Fruit fly (Drosophila melanogaster) whole organism, wandering third instar larva: ENCODE results near the gene Mvd.

Source experiments
- CG32264 ChIP-seq: fragments of 200-800 bp; sonication (Bioruptor generic); optimal IDR thresholded peaks from 2 replicates; lab custom pipeline; 2016; ENCODE audit warnings: missing biosample characterization, missing genetic modification characterization
- CG9705 ChIP-seq: fragments of 200-800 bp; sonication (Bioruptor generic); optimal IDR thresholded peaks from 2 replicates; lab custom pipeline; 2018; ENCODE audit warnings: missing biosample characterization, mild to moderate bottlenecking, missing genetic modification characterization
- Dfd ChIP-seq: fragments of >200 bp; optimal IDR thresholded peaks from 2 replicates; lab custom pipeline; 2017; ENCODE audit warnings: missing biosample characterization, missing genetic modification characterization
- Dif ChIP-seq: fragments of 200-275, 200-300 bp; sonication (Bioruptor generic); optimal IDR thresholded peaks from 2 replicates; lab custom pipeline; 2018; ENCODE audit warnings: missing biosample characterization, missing genetic modification characterization; ENCODE audit not compliant: partially characterized antibody
- GATAd ChIP-seq: sonication (Bioruptor generic); optimal IDR thresholded peaks from 2 replicates; lab custom pipeline; 2016; ENCODE audit warnings: missing biosample characterization, missing genetic modification characterization
- HLH106 ChIP-seq: fragments of 200-800 bp; optimal IDR thresholded peaks from 3 replicates; lab custom pipeline; 2019; ENCODE audit warnings: missing biosample characterization, mild to moderate bottlenecking, missing genetic modification characterization, moderate library complexity
- Hnf4 ChIP-seq: fragments of 200-800 bp; sonication (Bioruptor generic); optimal IDR thresholded peaks from 2 replicates; lab custom pipeline; 2016; ENCODE audit warnings: missing biosample characterization, mild to moderate bottlenecking, missing genetic modification characterization
- Hr78 ChIP-seq: fragments of >200 bp; optimal IDR thresholded peaks from 2 replicates; lab custom pipeline; 2017; ENCODE audit warnings: missing biosample characterization, missing genetic modification characterization
- Hr83 ChIP-seq: fragments of 200-300 bp; sonication (Bioruptor generic); optimal IDR thresholded peaks from 2 replicates; lab custom pipeline; 2016; ENCODE audit warnings: missing biosample characterization, mild to moderate bottlenecking, missing genetic modification characterization, moderate library complexity; ENCODE audit not compliant: poor library complexity, severe bottlenecking
- Mio ChIP-seq: sonication (Bioruptor generic); optimal IDR thresholded peaks from 2 replicates; lab custom pipeline; 2016; ENCODE audit warnings: missing biosample characterization, missing genetic modification characterization
- N ChIP-seq: fragments of >200 bp; optimal IDR thresholded peaks from 2 replicates; lab custom pipeline; 2018; ENCODE audit warnings: missing biosample characterization, missing external identifiers, missing genetic modification characterization
- OdsH ChIP-seq: fragments of 200-800 bp; sonication (Bioruptor generic); optimal IDR thresholded peaks from 2 replicates; lab custom pipeline; 2016; ENCODE audit warnings: missing biosample characterization, mild to moderate bottlenecking, missing genetic modification characterization
- Rel ChIP-seq, 2 experiments: fragments of 200-800 bp; sonication (Bioruptor generic) in 1 of 2; optimal IDR thresholded peaks; 2 replicates in 1 of 2; 3 replicates in 1 of 2; lab custom pipeline; 2016 to 2019; ENCODE audit warnings: mild to moderate bottlenecking in 2 of 2, missing biosample characterization in 2 of 2, missing genetic modification characterization in 2 of 2, moderate library complexity in 1 of 2
- Sp1 ChIP-seq: fragments of 200-800 bp; sonication (Bioruptor generic); optimal IDR thresholded peaks from 3 replicates; lab custom pipeline; 2019; ENCODE audit warnings: missing biosample characterization, mild to moderate bottlenecking, missing genetic modification characterization, moderate library complexity
- Vsx2 ChIP-seq: fragments of 200-300, 225-300 bp; sonication (Bioruptor generic); optimal IDR thresholded peaks from 2 replicates; lab custom pipeline; 2018; ENCODE audit warnings: missing biosample characterization, missing genetic modification characterization; ENCODE audit not compliant: partially characterized antibody
- br ChIP-seq: fragments of 200-800 bp; sonication (Bioruptor generic); optimal IDR thresholded peaks from 2 replicates; lab custom pipeline; 2016; ENCODE audit warnings: missing biosample characterization, missing genetic modification characterization
- brk ChIP-seq: fragments of 200-800 bp; sonication (Bioruptor generic); optimal IDR thresholded peaks from 2 replicates; lab custom pipeline; 2016; ENCODE audit warnings: missing biosample characterization, mild to moderate bottlenecking, missing genetic modification characterization
- dl ChIP-seq, 2 experiments: fragments of 175-275, 200-275 bp in 1 of 2; fragments of 200-275 bp in 1 of 2; sonication (Bioruptor generic); optimal IDR thresholded peaks; lab custom pipeline; 2018; ENCODE audit warnings: mild to moderate bottlenecking in 2 of 2, missing biosample characterization in 2 of 2, missing genetic modification characterization in 2 of 2, moderate library complexity in 2 of 2; ENCODE audit not compliant: partially characterized antibody in 2 of 2, insufficient read depth in 1 of 2
- dmrt93B ChIP-seq: fragments of 200-800 bp; sonication (Bioruptor generic); optimal IDR thresholded peaks from 2 replicates; lab custom pipeline; 2018; ENCODE audit warnings: missing biosample characterization, mild to moderate bottlenecking, missing genetic modification characterization
- ey ChIP-seq: fragments of 200-800 bp; sonication (Bioruptor generic); optimal IDR thresholded peaks from 2 replicates; lab custom pipeline; 2016; ENCODE audit warnings: missing biosample characterization, missing genetic modification characterization
- foxo ChIP-seq, 2 experiments: fragments of 200-800 bp; sonication (Bioruptor generic); optimal IDR thresholded peaks; 2 replicates in 1 of 2; 3 replicates in 1 of 2; lab custom pipeline; 2016 to 2017; ENCODE audit warnings: missing biosample characterization in 2 of 2, missing genetic modification characterization in 2 of 2
- fru ChIP-seq: fragments of 200-800 bp; sonication (Bioruptor generic); optimal IDR thresholded peaks from 3 replicates; lab custom pipeline; 2016; ENCODE audit warnings: missing biosample characterization, mild to moderate bottlenecking, missing genetic modification characterization
- h ChIP-seq: fragments of 200-800 bp; sonication (Bioruptor generic); optimal IDR thresholded peaks from 3 replicates; lab custom pipeline; 2016; ENCODE audit warnings: missing biosample characterization, mild to moderate bottlenecking, missing genetic modification characterization
- lola ChIP-seq: fragments of >200 bp; optimal IDR thresholded peaks from 2 replicates; lab custom pipeline; 2017; ENCODE audit warnings: missing biosample characterization, missing genetic modification characterization
- psq ChIP-seq: fragments of 200-800 bp; sonication (Bioruptor generic); optimal IDR thresholded peaks from 3 replicates; lab custom pipeline; 2017; ENCODE audit warnings: missing biosample characterization, mild to moderate bottlenecking, missing genetic modification characterization, moderate library complexity
- rgr ChIP-seq: fragments of 200-800 bp; sonication (Bioruptor generic); optimal IDR thresholded peaks from 3 replicates; lab custom pipeline; 2016; ENCODE audit warnings: missing biosample characterization, mild to moderate bottlenecking, missing genetic modification characterization
- sv ChIP-seq: fragments of 200-800 bp; sonication (Bioruptor generic); optimal IDR thresholded peaks from 3 replicates; lab custom pipeline; 2016; ENCODE audit warnings: missing biosample characterization, missing genetic modification characterization
- tai ChIP-seq: sonication (Bioruptor generic); optimal IDR thresholded peaks from 2 replicates; lab custom pipeline; 2016; ENCODE audit warnings: missing biosample characterization, missing genetic modification characterization
- usp ChIP-seq: fragments of >200 bp; optimal IDR thresholded peaks from 2 replicates; lab custom pipeline; 2017; ENCODE audit warnings: missing biosample characterization, missing genetic modification characterization
- woc ChIP-seq: sonication (Bioruptor generic); optimal IDR thresholded peaks from 2 replicates; lab custom pipeline; 2016; ENCODE audit warnings: missing biosample characterization, mild to moderate bottlenecking, missing genetic modification characterization

The Mvd gene

DNA sequence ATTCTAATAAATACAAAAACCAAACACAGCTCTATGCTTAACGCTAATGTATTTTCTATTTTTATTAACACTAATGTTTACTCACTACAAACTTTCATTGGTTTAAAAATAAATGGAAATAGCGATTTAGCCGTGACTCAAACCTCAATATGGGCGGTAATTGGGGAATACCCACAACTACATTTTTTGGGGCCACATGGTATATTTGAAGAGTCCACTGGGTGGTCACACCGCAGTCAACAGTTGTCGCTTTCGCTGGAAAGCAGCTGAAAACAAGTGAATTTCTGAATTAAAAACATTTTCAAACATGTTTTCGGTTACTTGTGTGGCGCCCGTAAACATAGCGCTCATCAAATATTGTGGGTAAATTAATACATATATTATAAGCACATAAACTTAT is at the start of gene Mvd:
TSS of gene Mvd (plus strand) at position 222 of the 400 bp plus-strand sequence.
- TF ChIP-seq brk = no peak
- TF ChIP-seq Rel (GFP tag; optimal IDR thresholded peaks at IDR 0.05; lab: Kevin White, UChicago) = no peak
- peak; percentile 99 for TF ChIP-seq Rel (tag; optimal IDR thresholded peaks at IDR 0.05; lab: Kevin White, UChicago)
- no peak for TF ChIP-seq dmrt93B (GFP tag; lab: Kevin White, UChicago)
- no peak for TF ChIP-seq fru
- TF ChIP-seq psq (GFP tag; lab: Kevin White, UChicago) = no peak
- no peak for TF ChIP-seq woc
- TF ChIP-seq foxo (GFP tag; optimal IDR thresholded peaks at IDR 0.05; lab: Kevin White, UChicago) = no peak

DNA sequence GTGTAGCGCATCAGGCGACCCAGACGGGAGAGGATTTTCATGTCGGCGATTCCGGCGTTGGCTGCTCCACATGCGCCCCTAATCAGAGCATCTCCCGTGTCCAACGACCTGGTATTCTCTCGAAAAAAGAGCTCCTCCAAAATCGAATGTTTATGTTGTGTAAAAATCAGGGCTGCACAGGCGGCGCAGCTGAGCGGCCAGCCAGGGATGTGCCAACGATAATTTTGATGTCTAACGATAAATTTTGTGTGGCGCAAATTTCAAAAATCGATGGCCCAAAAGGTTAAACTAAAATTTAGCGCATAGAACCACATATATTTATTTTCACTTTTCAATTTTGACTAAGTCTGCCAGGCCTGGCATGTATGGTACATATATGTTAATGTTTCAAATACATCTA is 47.9 kb upstream of the Mvd start, which contains the start of gene CG9240:
TSS of gene CG9240 (minus strand) at position 213 of the 400 bp plus-strand sequence.
- TF ChIP-seq brk (no peak), rgr (peak; percentile 48)
- TF ChIP-seq, all 38 proteins: peak for 1

- TF ChIP-seq dmrt93B (GFP tag; lab: Kevin White, UChicago) (peak; percentile 68), dl (GFP tag; optimal IDR thresholded peaks at IDR 0.05; lab: Kevin White, UChicago; ENCODE audit: insufficient read depth in 1 of 2, partially characterized antibody in 2 of 2) (no peak), fru (no peak), psq (GFP tag; lab: Kevin White, UChicago) (peak; percentile 40), tai (GFP tag; lab: Kevin White, UChicago) (no peak), Dfd (no peak), HLH106 (peak; percentile 80), Hr83 (GFP tag; lab: Kevin White, UChicago) (no peak), woc (peak; percentile 55), sv (GFP tag; lab: Kevin White, UChicago) (peak; percentile 29), br (GFP tag; lab: Kevin White, UChicago) (peak; percentile 54), usp (GFP tag; lab: Kevin White, UChicago) (no peak), Rel (GFP tag; optimal IDR thresholded peaks at IDR 0.05; lab: Kevin White, UChicago) (no peak), Rel (tag; optimal IDR thresholded peaks at IDR 0.05; lab: Kevin White, UChicago) (peak; percentile 34), CG9705 (GFP tag; lab: Kevin White, UChicago) (peak; percentile 49), Vsx2 (no peak), OdsH (GFP tag; lab: Kevin White, UChicago) (peak; percentile 25), h (GFP tag; lab: Kevin White, UChicago) (peak; percentile 67), lola (GFP tag; lab: Kevin White, UChicago) (no peak), ey (GFP tag; lab: Kevin White, UChicago) (peak; percentile 41), rgr (peak; percentile 63), foxo (GFP tag; optimal IDR thresholded peaks at IDR 0.05; lab: Kevin White, UChicago) (peak in 1 of 2 experiments; percentile 74), Sp1 (peak; percentile 63), N (GFP tag; lab: Kevin White, UChicago) (peak; percentile 9), CG32264 (GFP tag; lab: Kevin White, UChicago) (no peak)
Observed at dm6 chrX:15703720-15704206, 45.2 kb upstream of the Mvd start, which contains the start of the genes Pis and Hap40. Gene Pis (minus strand): TSS chrX:15703770. Gene Hap40 (plus strand): TSS chrX:15704125.

- TF ChIP-seq Hnf4 (GFP tag; lab: Kevin White, UChicago) (peak; percentile 4), psq (GFP tag; lab: Kevin White, UChicago) (peak; percentile 6), Hr83 (GFP tag; lab: Kevin White, UChicago) (peak; percentile 13), HLH106 (no peak), woc (peak; percentile 3), N (GFP tag; lab: Kevin White, UChicago) (no peak), br (GFP tag; lab: Kevin White, UChicago) (peak; percentile 36), rgr (peak; percentile 38), h (GFP tag; lab: Kevin White, UChicago) (no peak), foxo (GFP tag; optimal IDR thresholded peaks at IDR 0.05; lab: Kevin White, UChicago) (peak in 1 of 2 experiments; percentile 40), Mio (no peak), CG32264 (GFP tag; lab: Kevin White, UChicago) (no peak), ey (GFP tag; lab: Kevin White, UChicago) (peak; percentile 9)
Observed at dm6 chrX:15709624-15709983, 39.4 kb upstream of the Mvd start.

- TF ChIP-seq Sp1 = peak; percentile 30
- TF ChIP-seq GATAd = no peak
- TF ChIP-seq sv (GFP tag; lab: Kevin White, UChicago) = peak; percentile 22
- TF ChIP-seq psq (GFP tag; lab: Kevin White, UChicago) = no peak
- TF ChIP-seq Hr78 (GFP tag; lab: Kevin White, UChicago) = no peak
- TF ChIP-seq Rel (GFP tag; optimal IDR thresholded peaks at IDR 0.05; lab: Kevin White, UChicago) = no peak
- TF ChIP-seq Rel (tag; optimal IDR thresholded peaks at IDR 0.05; lab: Kevin White, UChicago) = peak; percentile 8
- TF ChIP-seq N (GFP tag; lab: Kevin White, UChicago) = peak; percentile 22
- TF ChIP-seq Dif (GFP tag; lab: Kevin White, UChicago) = no peak
- peak; percentile 3 for TF ChIP-seq HLH106
Observed at dm6 chrX:15709984-15710750, 38.8 kb upstream of the Mvd start, which contains the start of the genes CG9281 and CG15601. Gene CG9281 (minus strand): TSS chrX:15710539. Gene CG15601 (plus strand): TSS chrX:15710647.
